Fruit fly (Drosophila melanogaster) whole organism, embryonic: ENCODE results near the gene CG14439.

Source experiments
- Abd-B ChIP-seq: fragments of 200-800 bp; sonication (Bioruptor generic); optimal IDR thresholded peaks from 2 replicates; lab custom pipeline; 2018; ENCODE audit warnings: missing biosample characterization, mild to moderate bottlenecking, missing genetic modification characterization, moderate library complexity
- B-H1 ChIP-seq: fragments of 200-800 bp; sonication (Bioruptor generic); IDR thresholded peaks from 3 replicates; pipeline ENCODE4 v1.3.6; 2022; ENCODE audit warnings: missing biosample characterization, missing genetic modification characterization
- CG13424 ChIP-seq: fragments of 200-800 bp; sonication (Bioruptor generic); optimal IDR thresholded peaks from 2 replicates; lab custom pipeline; 2019; ENCODE audit warnings: missing biosample characterization, mild to moderate bottlenecking, missing genetic modification characterization, moderate library complexity
- CG13775 ChIP-seq: fragments of 200-800 bp; sonication (Bioruptor generic); optimal IDR thresholded peaks from 3 replicates; lab custom pipeline; 2017; ENCODE audit warnings: missing biosample characterization, mild to moderate bottlenecking, missing genetic modification characterization
- CG1603 ChIP-seq: fragments of 200-800 bp; sonication (Bioruptor generic); optimal IDR thresholded peaks from 2 replicates; lab custom pipeline; 2019; ENCODE audit warnings: missing biosample characterization, mild to moderate bottlenecking, missing genetic modification characterization, moderate library complexity
- CG16815 ChIP-seq: fragments of 200-800 bp; sonication (Bioruptor generic); optimal IDR thresholded peaks from 3 replicates; lab custom pipeline; 2017; ENCODE audit warnings: missing biosample characterization, mild to moderate bottlenecking, missing genetic modification characterization
- CG17186 ChIP-seq: fragments of 200-800 bp; sonication (Bioruptor generic); optimal IDR thresholded peaks from 3 replicates; lab custom pipeline; 2017; ENCODE audit warnings: missing biosample characterization, missing genetic modification reagents, missing genetic modification characterization
- CG17385 ChIP-seq: fragments of 200-800 bp; sonication (Bioruptor generic); optimal IDR thresholded peaks from 3 replicates; lab custom pipeline; 2018; ENCODE audit warnings: missing biosample characterization, mild to moderate bottlenecking, missing genetic modification characterization
- CG18599 ChIP-seq: fragments of 200-800 bp; sonication (Bioruptor generic); optimal IDR thresholded peaks from 3 replicates; lab custom pipeline; 2017; ENCODE audit warnings: missing biosample characterization, missing genetic modification characterization, mild to moderate bottlenecking, moderate library complexity, missing genetic modification reagents
- CG34376 ChIP-seq: fragments of 200-800 bp; sonication (Bioruptor generic); optimal IDR thresholded peaks from 2 replicates; lab custom pipeline; 2018; ENCODE audit warnings: missing biosample characterization, mild to moderate bottlenecking, missing genetic modification characterization
- CG3838 ChIP-seq: fragments of 200-800 bp; sonication (Bioruptor generic); optimal IDR thresholded peaks from 3 replicates; lab custom pipeline; 2016; ENCODE audit warnings: missing biosample characterization, missing genetic modification characterization
- CG3995 ChIP-seq: fragments of 200-800 bp; sonication (Bioruptor generic); optimal IDR thresholded peaks from 3 replicates; lab custom pipeline; 2016; ENCODE audit warnings: missing biosample characterization, missing genetic modification characterization
- CG7372 ChIP-seq: fragments of 200-800 bp; sonication (Bioruptor generic); IDR thresholded peaks from 2 replicates; pipeline ENCODE4 v1.3.6; 2022; ENCODE audit warnings: missing biosample characterization, missing genetic modification characterization
- CG7987 ChIP-seq: fragments of 200-800 bp; sonication (Bioruptor generic); optimal IDR thresholded peaks from 2 replicates; lab custom pipeline; 2018; ENCODE audit warnings: missing biosample characterization, mild to moderate bottlenecking, missing genetic modification characterization, moderate library complexity
- CG8290 ChIP-seq, 3 experiments: fragments of 200-800 bp; sonication (Bioruptor generic); optimal IDR thresholded peaks; 2 replicates each; lab custom pipeline; 2016 to 2019; ENCODE audit warnings: missing biosample characterization in 3 of 3, missing genetic modification characterization in 3 of 3, mild to moderate bottlenecking in 2 of 3, moderate library complexity in 1 of 3
- CG9727 ChIP-seq: fragments of 200-800 bp; sonication (Bioruptor generic); optimal IDR thresholded peaks from 3 replicates; lab custom pipeline; 2017; ENCODE audit warnings: missing biosample characterization, mild to moderate bottlenecking, missing genetic modification characterization
- CG9817 ChIP-seq: fragments of 200-800 bp; sonication (Bioruptor generic); optimal IDR thresholded peaks from 2 replicates; lab custom pipeline; 2018; ENCODE audit warnings: missing biosample characterization, mild to moderate bottlenecking, missing genetic modification characterization, moderate library complexity
- Deaf1 ChIP-seq: fragments of 200-800 bp; optimal IDR thresholded peaks from 3 replicates; lab custom pipeline; 2019; ENCODE audit warnings: missing biosample characterization, mild to moderate bottlenecking, missing genetic modification characterization, moderate library complexity
- Dref ChIP-seq: fragments of 200-800 bp; sonication (Bioruptor generic); IDR thresholded peaks from 2 replicates; pipeline ENCODE4 v1.3.6; 2022; ENCODE audit warnings: missing biosample characterization, missing genetic modification characterization
- Drgx ChIP-seq: fragments of 200-800 bp; sonication (Bioruptor generic); IDR thresholded peaks from 2 replicates; pipeline ENCODE4 v1.3.6; 2022; ENCODE audit warnings: missing biosample characterization, missing genetic modification characterization
- ERR ChIP-seq: fragments of 200-800 bp; sonication (Bioruptor generic); optimal IDR thresholded peaks from 2 replicates; lab custom pipeline; 2016; ENCODE audit warnings: missing biosample characterization, missing genetic modification characterization
- Hand ChIP-seq: fragments of 200-800 bp; sonication (Bioruptor generic); optimal IDR thresholded peaks from 2 replicates; lab custom pipeline; 2017; ENCODE audit warnings: mild to moderate bottlenecking, missing biosample characterization, missing genetic modification reagents, missing genetic modification characterization
- Hsf ChIP-seq: fragments of 200-800 bp; sonication (Bioruptor generic); optimal IDR thresholded peaks from 3 replicates; lab custom pipeline; 2016; ENCODE audit warnings: missing biosample characterization, missing genetic modification characterization
- Opbp ChIP-seq: fragments of 200-800 bp; sonication (Bioruptor generic); IDR thresholded peaks from 3 replicates; pipeline ENCODE4 v1.3.6; 2022; ENCODE audit warnings: missing biosample characterization, missing genetic modification characterization; ENCODE audit not compliant: partially characterized antibody
- Pdp1 ChIP-seq, 2 experiments: fragments of 200-800 bp; sonication (Bioruptor generic); optimal IDR thresholded peaks; 3 replicates each; lab custom pipeline; 2016; ENCODE audit warnings: missing biosample characterization in 2 of 2, missing genetic modification characterization in 2 of 2, mild to moderate bottlenecking in 1 of 2, moderate library complexity in 1 of 2
- Side ChIP-seq: fragments of 200-800 bp; sonication (Bioruptor generic); optimal IDR thresholded peaks from 2 replicates; lab custom pipeline; 2016; ENCODE audit warnings: missing biosample characterization, missing genetic modification characterization
- Sox102F ChIP-seq: fragments of 200-800 bp; sonication (Bioruptor generic); optimal IDR thresholded peaks from 2 replicates; lab custom pipeline; 2018; ENCODE audit warnings: missing biosample characterization, mild to moderate bottlenecking, missing genetic modification characterization, moderate library complexity
- Ssrp ChIP-seq: fragments of 200-800 bp; sonication (Bioruptor generic); optimal IDR thresholded peaks from 2 replicates; lab custom pipeline; 2018; ENCODE audit warnings: missing biosample characterization, mild to moderate bottlenecking, missing genetic modification characterization, moderate library complexity
- ato ChIP-seq: fragments of 200-800 bp; sonication (Bioruptor generic); IDR thresholded peaks from 2 replicates; pipeline ENCODE4 v1.3.6; 2022; ENCODE audit warnings: missing biosample characterization, missing genetic modification characterization; ENCODE audit not compliant: partially characterized antibody
- crc ChIP-seq: fragments of 200-800 bp; sonication (Bioruptor generic); optimal IDR thresholded peaks from 2 replicates; lab custom pipeline; 2016; ENCODE audit warnings: missing biosample characterization, missing genetic modification characterization
- cwo ChIP-seq: fragments of 200-800 bp; sonication (Bioruptor generic); optimal IDR thresholded peaks from 3 replicates; lab custom pipeline; 2017; ENCODE audit warnings: missing biosample characterization, missing genetic modification characterization, mild to moderate bottlenecking, moderate library complexity, missing genetic modification reagents
- dmrt99B ChIP-seq: fragments of 200-800 bp; sonication (Bioruptor generic); optimal IDR thresholded peaks from 2 replicates; lab custom pipeline; 2018; ENCODE audit warnings: missing biosample characterization, mild to moderate bottlenecking, missing genetic modification characterization, moderate library complexity
- gsb-n ChIP-seq: fragments of 200-800 bp; sonication (Bioruptor generic); optimal IDR thresholded peaks from 3 replicates; lab custom pipeline; 2018; ENCODE audit warnings: missing biosample characterization, mild to moderate bottlenecking, missing genetic modification characterization
- hkb ChIP-seq, 2 experiments: fragments of 200-800 bp in 1 of 2; fragments of >200 bp in 1 of 2; sonication (Bioruptor generic) in 1 of 2; IDR thresholded peaks in 1 of 2; optimal IDR thresholded peaks in 1 of 2; 2 replicates each; pipeline versions ENCODE4 v1.3.6 to Lab custom; 2017 to 2022; ENCODE audit warnings: missing biosample characterization in 1 of 2, missing genetic modification characterization in 1 of 2
- kay ChIP-seq: fragments of 200-800 bp; sonication (Bioruptor generic); optimal IDR thresholded peaks from 2 replicates; lab custom pipeline; 2016; ENCODE audit warnings: missing biosample characterization, missing genetic modification characterization
- kni ChIP-seq: fragments of 200-800 bp; sonication (Bioruptor generic); optimal IDR thresholded peaks from 3 replicates; lab custom pipeline; 2017; ENCODE audit warnings: mild to moderate bottlenecking, missing biosample characterization, missing genetic modification reagents, missing genetic modification characterization
- knrl ChIP-seq: fragments of 200-800 bp; sonication (Bioruptor generic); IDR thresholded peaks from 3 replicates; pipeline ENCODE4 v1.3.6; 2022; ENCODE audit warnings: missing biosample characterization, missing genetic modification characterization; ENCODE audit not compliant: partially characterized antibody
- lilli ChIP-seq: fragments of 200-800 bp; sonication (Bioruptor generic); optimal IDR thresholded peaks from 3 replicates; lab custom pipeline; 2016; ENCODE audit warnings: missing biosample characterization, missing genetic modification characterization
- mirr ChIP-seq: fragments of 200-800 bp; sonication (Bioruptor generic); optimal IDR thresholded peaks from 3 replicates; lab custom pipeline; 2018; ENCODE audit warnings: missing biosample characterization, mild to moderate bottlenecking, missing genetic modification characterization
- org-1 ChIP-seq: fragments of 200-800 bp; sonication (Bioruptor generic); optimal IDR thresholded peaks from 2 replicates; lab custom pipeline; 2017; ENCODE audit warnings: missing biosample characterization, missing genetic modification characterization
- pho ChIP-seq: fragments of 200-800 bp; sonication (Bioruptor generic); optimal IDR thresholded peaks from 2 replicates; lab custom pipeline; 2016; ENCODE audit warnings: missing biosample characterization, missing genetic modification characterization
- prd ChIP-seq, 3 experiments: fragments of >200 bp in 2 of 3; fragments of 200-800 bp in 1 of 3; sonication (Bioruptor generic) in 1 of 3; optimal IDR thresholded peaks in 2 of 3; IDR thresholded peaks in 1 of 3; 2 replicates in 2 of 3; 3 replicates in 1 of 3; pipeline versions ENCODE4 v1.3.6 to Lab custom; 2017 to 2022; ENCODE audit warnings: missing biosample characterization in 1 of 3, missing genetic modification characterization in 1 of 3
- row ChIP-seq: fragments of 200-800 bp; sonication (Bioruptor generic); IDR thresholded peaks from 3 replicates; pipeline ENCODE4 v1.3.6; 2022; ENCODE audit warnings: missing biosample characterization, missing genetic modification characterization
- sisA ChIP-seq: fragments of 200-800 bp; sonication (Bioruptor generic); IDR thresholded peaks from 2 replicates; pipeline ENCODE4 v1.3.6; 2022; ENCODE audit warnings: missing biosample characterization, missing genetic modification characterization
- sr ChIP-seq: fragments of 200-800 bp; sonication (Bioruptor generic); IDR thresholded peaks from 3 replicates; pipeline ENCODE4 v1.3.6; 2022; ENCODE audit warnings: missing biosample characterization, missing genetic modification characterization
- tio ChIP-seq: fragments of 200-800 bp; sonication (Bioruptor generic); optimal IDR thresholded peaks from 2 replicates; lab custom pipeline; 2017; ENCODE audit warnings: missing biosample characterization, missing genetic modification characterization, inconsistent platforms

Gene CG14439

DNA sequence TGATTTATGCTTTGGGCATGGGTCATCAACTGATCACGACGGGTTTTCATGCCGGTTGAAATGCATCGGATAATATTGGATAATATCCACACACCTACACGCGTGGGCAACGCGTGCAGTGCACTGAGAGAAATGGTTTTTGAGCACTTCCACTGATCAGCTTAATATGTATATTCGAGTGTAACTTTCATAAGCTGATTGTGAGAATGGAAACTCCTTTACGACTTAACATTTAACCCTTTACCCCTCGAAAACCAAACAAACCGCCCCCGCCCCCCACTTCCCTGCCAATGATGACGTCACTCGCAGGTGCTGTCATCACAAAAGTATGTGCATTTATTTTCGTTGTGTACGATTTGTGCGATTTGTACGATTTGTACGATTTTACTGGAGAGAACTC, 47.5 kb downstream of the CG14439 start (continued):
- TF ChIP-seq dmrt99B (tag; lab: Kevin White, UChicago) (peak; percentile 49), sisA (GFP tag; lab: Robert Waterston, UW) (peak; percentile 31; the same call in 1 of the 2 replicates), row (GFP tag; lab: Robert Waterston, UW) (peak; percentile 35; the same call in 1 of the 3 replicates), Ssrp (peak; percentile 42), B-H1 (GFP tag; lab: Robert Waterston, UW) (peak; percentile 13; the same call in 1 of the 3 replicates), hkb (optimal IDR thresholded peaks at IDR 0.05; lab: Kevin White, UChicago) (no peak), hkb (GFP tag; IDR thresholded peaks at IDR 0.05; lab: Robert Waterston, UW) (peak; percentile 50; the same call in 1 of the 2 replicates), CG1603 (tag; lab: Kevin White, UChicago) (peak; percentile 48), gsb-n (tag; lab: Kevin White, UChicago) (no peak), prd (optimal IDR thresholded peaks at IDR 0.05; lab: Kevin White, UChicago) (no peak), prd (GFP tag; IDR thresholded peaks at IDR 0.05; lab: Robert Waterston, UW) (peak; percentile 37; the same call in 1 of the 3 replicates), CG3838 (GFP tag; lab: Kevin White, UChicago) (no peak), knrl (GFP tag; lab: Robert Waterston, UW) (no peak), mirr (GFP tag; lab: Kevin White, UChicago) (no peak), CG8290 (GFP tag; optimal IDR thresholded peaks at IDR 0.05; lab: Kevin White, UChicago) (no peak), CG8290 (tag; optimal IDR thresholded peaks at IDR 0.05; lab: Kevin White, UChicago) (peak in 1 of 2 experiments; percentile 2), tio (no peak)

dm6 chrX:6795987-6796691, 48.8 kb downstream of the CG14439 start:
- TF ChIP-seq CG3995 (GFP tag; lab: Kevin White, UChicago) (no peak), Opbp (GFP tag; lab: Robert Waterston, UW) (no peak), Sox102F (GFP tag; lab: Kevin White, UChicago) (peak; percentile 52), Dref (GFP tag; lab: Robert Waterston, UW) (no peak), pho (GFP tag; lab: Kevin White, UChicago) (no peak), CG16815 (no peak), CG18599 (peak; percentile 7), CG13775 (GFP tag; lab: Kevin White, UChicago) (peak; percentile 18), Deaf1 (tag; lab: Kevin White, UChicago) (no peak), cwo (GFP tag; lab: Kevin White, UChicago) (peak; percentile 21), CG17186 (GFP tag; lab: Kevin White, UChicago) (no peak), Drgx (GFP tag; lab: Robert Waterston, UW) (no peak), Pdp1 (GFP tag; optimal IDR thresholded peaks at IDR 0.05; lab: Kevin White, UChicago) (peak; percentile 13 to 16), org-1 (GFP tag; lab: Kevin White, UChicago) (peak; percentile 11), ato (GFP tag; lab: Robert Waterston, UW) (no peak), Hsf (GFP tag; lab: Kevin White, UChicago) (peak; percentile 12), CG9727 (GFP tag; lab: Kevin White, UChicago) (peak; percentile 12), lilli (GFP tag; lab: Kevin White, UChicago) (peak; percentile 31), CG7372 (GFP tag; lab: Robert Waterston, UW) (no peak), Side (GFP tag; lab: Kevin White, UChicago) (peak; percentile 3), ERR (GFP tag; lab: Kevin White, UChicago) (no peak), Hand (GFP tag; lab: Kevin White, UChicago) (no peak), kay (GFP tag; lab: Kevin White, UChicago) (no peak), CG7987 (no peak), Abd-B (GFP tag; lab: Kevin White, UChicago) (peak; percentile 55), sr (GFP tag; lab: Robert Waterston, UW) (peak; percentile 80), CG34376 (GFP tag; lab: Kevin White, UChicago) (no peak), kni (peak; percentile 3), CG13424 (peak; percentile 2), CG17385 (peak; percentile 3), CG9817 (peak; percentile 0), crc (GFP tag; lab: Kevin White, UChicago) (peak; percentile 10)
